ENCODE assay signal across 2 fruit fly cellular contexts in genomic region chr3R:10099401-10099848, dm6.
A peak's percentile ranks its signal among the peaks of the same experiment; 100 is the strongest.
TF ChIP-seq lines count a peak whose summit lies in the region.

No protein-coding gene starts in this region.

TF ChIP-seq in whole organism, adult, 20 proteins besides CTCF, POLR2A, EP300 and RAD21 (continued from another document):
- TF ChIP-seq ovo (GFP tag; optimal IDR thresholded peaks at IDR 0.05; lab: Kevin White, UChicago): no peak
TF ChIP-seq in whole organism, adult: peak in this region for 4.

TF ChIP-seq in whole organism, embryonic, 481 proteins besides CTCF, POLR2A, EP300 and RAD21 (continued from another document):
- TF ChIP-seq twi (tag; optimal IDR thresholded peaks at IDR 0.05; lab: Kevin White, UChicago) (peak; percentile 23), exex (tag; optimal IDR thresholded peaks at IDR 0.05; lab: Kevin White, UChicago) (peak; percentile 86), zfh1 (GFP tag; IDR thresholded peaks at IDR 0.05; lab: Robert Waterston, UW) (no peak), CG8089 (GFP tag; optimal IDR thresholded peaks at IDR 0.05; lab: Kevin White, UChicago) (no peak), CG16863 (GFP tag; optimal IDR thresholded peaks at IDR 0.05; lab: Kevin White, UChicago) (no peak), shn (GFP tag; optimal IDR thresholded peaks at IDR 0.05; lab: Kevin White, UChicago) (no peak), HmgZ (tag; optimal IDR thresholded peaks at IDR 0.05; lab: Kevin White, UChicago) (peak; percentile 60), CG6254 (GFP tag; optimal IDR thresholded peaks at IDR 0.05; lab: Kevin White, UChicago) (no peak), Rx (GFP tag; IDR thresholded peaks at IDR 0.05; lab: Robert Waterston, UW) (no peak), grn (GFP tag; optimal IDR thresholded peaks at IDR 0.05; lab: Kevin White, UChicago) (peak; percentile 100), CG2712 (tag; optimal IDR thresholded peaks at IDR 0.05; lab: Kevin White, UChicago) (peak; percentile 15), Mad (GFP tag; optimal IDR thresholded peaks at IDR 0.05; lab: Kevin White, UChicago) (no peak), CG2120 (GFP tag; optimal IDR thresholded peaks at IDR 0.05; lab: Kevin White, UChicago) (no peak), chm (GFP tag; IDR thresholded peaks at IDR 0.05; lab: Robert Waterston, UW) (peak; percentile 62; the same call in 1 of the 2 replicates), CG17802 (tag; optimal IDR thresholded peaks at IDR 0.05; lab: Kevin White, UChicago) (no peak), CG17612 (GFP tag; IDR thresholded peaks at IDR 0.05; lab: Robert Waterston, UW) (no peak), Hr78 (GFP tag; optimal IDR thresholded peaks at IDR 0.05; lab: Kevin White, UChicago) (peak in 1 of 2 experiments; percentile 94), CG30020 (tag; optimal IDR thresholded peaks at IDR 0.05; lab: Kevin White, UChicago) (no peak), CG18764 (GFP tag; optimal IDR thresholded peaks at IDR 0.05; lab: Kevin White, UChicago) (no peak), Hey (tag; optimal IDR thresholded peaks at IDR 0.05; lab: Kevin White, UChicago) (peak; percentile 61), Max (GFP tag; optimal IDR thresholded peaks at IDR 0.05; lab: Kevin White, UChicago) (no peak), CG3281 (GFP tag; optimal IDR thresholded peaks at IDR 0.05; lab: Kevin White, UChicago) (no peak), CG31365 (tag; optimal IDR thresholded peaks at IDR 0.05; lab: Kevin White, UChicago) (no peak), CG15269 (tag; optimal IDR thresholded peaks at IDR 0.05; lab: Kevin White, UChicago) (peak; percentile 16), Eip74EF (GFP tag; optimal IDR thresholded peaks at IDR 0.05; lab: Kevin White, UChicago) (peak in 1 of 2 experiments; percentile 58), Antp (GFP tag; optimal IDR thresholded peaks at IDR 0.05; lab: Kevin White, UChicago) (no peak), CG34376 (GFP tag; optimal IDR thresholded peaks at IDR 0.05; lab: Kevin White, UChicago) (peak; percentile 90), CG4707 (GFP tag; optimal IDR thresholded peaks at IDR 0.05; lab: Kevin White, UChicago) (no peak), crol (GFP tag; IDR thresholded peaks at IDR 0.05; lab: Robert Waterston, UW) (peak; percentile 37; the same call in 1 of the 2 replicates), C15 (GFP tag; IDR thresholded peaks at IDR 0.05; lab: Robert Waterston, UW) (0 out of 3 replicates have a peak, but pooled peaks have one; percentile 35), ranshi (GFP tag; IDR thresholded peaks at IDR 0.05; lab: Robert Waterston, UW) (no peak), CG6791 (GFP tag; IDR thresholded peaks at IDR 0.05; lab: Robert Waterston, UW; ENCODE audit: partially characterized antibody) (no peak), lola (GFP tag; optimal IDR thresholded peaks at IDR 0.05; lab: Kevin White, UChicago) (peak in 1 of 3 experiments; percentile 10), CG1233 (GFP tag; optimal IDR thresholded peaks at IDR 0.05; lab: Kevin White, UChicago) (no peak), Hand (GFP tag; optimal IDR thresholded peaks at IDR 0.05; lab: Kevin White, UChicago) (peak; percentile 19), CG5180 (GFP tag; optimal IDR thresholded peaks at IDR 0.05; lab: Kevin White, UChicago) (peak; percentile 31), CG6813 (GFP tag; optimal IDR thresholded peaks at IDR 0.05; lab: Kevin White, UChicago) (peak; percentile 33), CG2889 (GFP tag; IDR thresholded peaks at IDR 0.05; lab: Robert Waterston, UW) (no peak), CG10543 (GFP tag; optimal IDR thresholded peaks at IDR 0.05; lab: Kevin White, UChicago) (peak; percentile 91), fd3F (GFP tag; optimal IDR thresholded peaks at IDR 0.05; lab: Kevin White, UChicago) (no peak), Pdp1 (GFP tag; optimal IDR thresholded peaks at IDR 0.05; lab: Kevin White, UChicago) (peak in 1 of 2 experiments; percentile 98), CG13296 (GFP tag; optimal IDR thresholded peaks at IDR 0.05; lab: Kevin White, UChicago) (peak; percentile 34), ftz-f1 (GFP tag; optimal IDR thresholded peaks at IDR 0.05; lab: Kevin White, UChicago) (peak; percentile 36), CG30403 (GFP tag; optimal IDR thresholded peaks at IDR 0.05; lab: Kevin White, UChicago) (no peak), cas (GFP tag; IDR thresholded peaks at IDR 0.05; lab: Robert Waterston, UW) (no peak), CG14014 (GFP tag; IDR thresholded peaks at IDR 0.05; lab: Robert Waterston, UW) (0 out of 2 replicates have a peak, but pooled peaks have one; percentile 43), NC2β (GFP tag; optimal IDR thresholded peaks at IDR 0.05; lab: Kevin White, UChicago) (no peak), Sin3A (optimal IDR thresholded peaks at IDR 0.05; lab: Kevin White, UChicago) (no peak), CG15514 (GFP tag; optimal IDR thresholded peaks at IDR 0.05; lab: Kevin White, UChicago) (peak; percentile 20), ems (GFP tag; optimal IDR thresholded peaks at IDR 0.05; lab: Kevin White, UChicago) (no peak), CG33557 (GFP tag; optimal IDR thresholded peaks at IDR 0.05; lab: Kevin White, UChicago) (no peak), CG6854 (GFP tag; optimal IDR thresholded peaks at IDR 0.05; lab: Kevin White, UChicago) (no peak), jigr1 (GFP tag; IDR thresholded peaks at IDR 0.05; lab: Robert Waterston, UW) (no peak), CG18476 (GFP tag; optimal IDR thresholded peaks at IDR 0.05; lab: Kevin White, UChicago) (no peak), nom (GFP tag; optimal IDR thresholded peaks at IDR 0.05; lab: Kevin White, UChicago) (no peak), CG4360 (GFP tag; IDR thresholded peaks at IDR 0.05; lab: Robert Waterston, UW) (no peak), pan (optimal IDR thresholded peaks at IDR 0.05; lab: Kevin White, UChicago) (no peak), pan (GFP tag; optimal IDR thresholded peaks at IDR 0.05 in 1 of 2, IDR thresholded peaks at IDR 0.05 in 1 of 2) (peak in 1 of 2 experiments; percentile 16), CG17829 (tag; optimal IDR thresholded peaks at IDR 0.05; lab: Kevin White, UChicago) (no peak), CG10274 (GFP tag; optimal IDR thresholded peaks at IDR 0.05; lab: Kevin White, UChicago) (no peak), Oli (tag; optimal IDR thresholded peaks at IDR 0.05; lab: Kevin White, UChicago) (no peak), lilli (GFP tag; optimal IDR thresholded peaks at IDR 0.05; lab: Kevin White, UChicago) (no peak), dati (GFP tag; IDR thresholded peaks at IDR 0.05; lab: Robert Waterston, UW) (no peak), CG18599 (GFP tag; optimal IDR thresholded peaks at IDR 0.05; lab: Kevin White, UChicago) (peak; percentile 32), her (GFP tag; optimal IDR thresholded peaks at IDR 0.05; lab: Kevin White, UChicago) (no peak), pita (GFP tag; optimal IDR thresholded peaks at IDR 0.05; lab: Kevin White, UChicago) (no peak), so (GFP tag; IDR thresholded peaks at IDR 0.05; lab: Robert Waterston, UW) (0 out of 3 replicates have a peak, but pooled peaks have one; percentile 17), Med (GFP tag; lab: Kevin White, UChicago) (peak; percentile 79), Deaf1 (tag; optimal IDR thresholded peaks at IDR 0.05; lab: Kevin White, UChicago) (peak; percentile 83), CG1602 (GFP tag; optimal IDR thresholded peaks at IDR 0.05; lab: Kevin White, UChicago) (no peak), Awh (GFP tag; IDR thresholded peaks at IDR 0.05; lab: Robert Waterston, UW) (no peak), cwo (GFP tag; optimal IDR thresholded peaks at IDR 0.05; lab: Kevin White, UChicago) (peak; percentile 74), MBD-R2 (GFP tag; IDR thresholded peaks at IDR 0.05; lab: Robert Waterston, UW) (peak; percentile 17; the same call in 1 of the 2 replicates), Dfd (GFP tag; optimal IDR thresholded peaks at IDR 0.05; lab: Kevin White, UChicago) (no peak), Abd-B (GFP tag; optimal IDR thresholded peaks at IDR 0.05; lab: Kevin White, UChicago) (no peak), Ptx1 (GFP tag; IDR thresholded peaks at IDR 0.05; lab: Robert Waterston, UW) (no peak), CG11696 (GFP tag; IDR thresholded peaks at IDR 0.05; lab: Robert Waterston, UW) (peak; percentile 67), sug (tag; optimal IDR thresholded peaks at IDR 0.05; lab: Kevin White, UChicago) (peak; percentile 92), Doc2 (GFP tag; IDR thresholded peaks at IDR 0.05; lab: Robert Waterston, UW) (no peak), CG2678 (tag; optimal IDR thresholded peaks at IDR 0.05; lab: Kevin White, UChicago) (peak; percentile 25), wdn (GFP tag; IDR thresholded peaks at IDR 0.05; lab: Robert Waterston, UW) (no peak), CG12219 (GFP tag; optimal IDR thresholded peaks at IDR 0.05; lab: Kevin White, UChicago) (peak; percentile 8), mld (GFP tag; IDR thresholded peaks at IDR 0.05; lab: Robert Waterston, UW; ENCODE audit: partially characterized antibody) (no peak), CoRest (tag; optimal IDR thresholded peaks at IDR 0.05; lab: Kevin White, UChicago) (no peak), Opbp (GFP tag; IDR thresholded peaks at IDR 0.05; lab: Robert Waterston, UW; ENCODE audit: partially characterized antibody) (no peak), CG8290 (GFP tag; optimal IDR thresholded peaks at IDR 0.05; lab: Kevin White, UChicago) (no peak), CG8290 (tag; optimal IDR thresholded peaks at IDR 0.05; lab: Kevin White, UChicago) (peak in 1 of 2 experiments; percentile 46), kni (GFP tag; optimal IDR thresholded peaks at IDR 0.05; lab: Kevin White, UChicago) (peak; percentile 15), nmo (GFP tag; optimal IDR thresholded peaks at IDR 0.05; lab: Kevin White, UChicago) (no peak), sd (tag; optimal IDR thresholded peaks at IDR 0.05; lab: Kevin White, UChicago) (peak; percentile 55), mirr (GFP tag; optimal IDR thresholded peaks at IDR 0.05; lab: Kevin White, UChicago) (peak; percentile 82), gsb (GFP tag; IDR thresholded peaks at IDR 0.05; lab: Robert Waterston, UW) (no peak), Nf-YA (GFP tag; IDR thresholded peaks at IDR 0.05; lab: Robert Waterston, UW) (0 out of 2 replicates have a peak, but pooled peaks have one; percentile 20), GATAe (GFP tag; conservative IDR thresholded peaks at IDR 0.05; lab: Robert Waterston, UW) (peak; percentile 77), CG7928 (GFP tag; optimal IDR thresholded peaks at IDR 0.05; lab: Kevin White, UChicago) (no peak), caup (GFP tag; optimal IDR thresholded peaks at IDR 0.05; lab: Kevin White, UChicago; ENCODE audit: severe bottlenecking) (peak; percentile 10), zf30C (GFP tag; optimal IDR thresholded peaks at IDR 0.05; lab: Kevin White, UChicago) (no peak), CG8944 (GFP tag; optimal IDR thresholded peaks at IDR 0.05; lab: Kevin White, UChicago) (no peak), lab (GFP tag; optimal IDR thresholded peaks at IDR 0.05; lab: Kevin White, UChicago) (peak; percentile 73), crp (GFP tag; optimal IDR thresholded peaks at IDR 0.05; lab: Kevin White, UChicago) (peak in 1 of 2 experiments; percentile 7), sr (GFP tag; IDR thresholded peaks at IDR 0.05; lab: Robert Waterston, UW) (no peak)
